Worm (Caenorhabditis elegans) whole organism, L3 larva: ENCODE measurements around the gene ugt-52.

Experiments used
- elt-3 ChIP-seq, 3 experiments: fragments of 150-350 bp in 1 of 3; sonication (generic microtip) in 2 of 3; optimal IDR thresholded peaks; 2 replicates in 2 of 3; 4 replicates in 1 of 3; lab custom pipeline; 2014 to 2017; ENCODE audit warnings: missing biosample characterization in 3 of 3, missing genetic modification characterization in 3 of 3
- nhr-67 ChIP-seq: fragments of 150-350 bp; optimal IDR thresholded peaks from 2 replicates; lab custom pipeline; 2014; ENCODE audit warnings: missing biosample characterization, missing genetic modification characterization

DNA sequence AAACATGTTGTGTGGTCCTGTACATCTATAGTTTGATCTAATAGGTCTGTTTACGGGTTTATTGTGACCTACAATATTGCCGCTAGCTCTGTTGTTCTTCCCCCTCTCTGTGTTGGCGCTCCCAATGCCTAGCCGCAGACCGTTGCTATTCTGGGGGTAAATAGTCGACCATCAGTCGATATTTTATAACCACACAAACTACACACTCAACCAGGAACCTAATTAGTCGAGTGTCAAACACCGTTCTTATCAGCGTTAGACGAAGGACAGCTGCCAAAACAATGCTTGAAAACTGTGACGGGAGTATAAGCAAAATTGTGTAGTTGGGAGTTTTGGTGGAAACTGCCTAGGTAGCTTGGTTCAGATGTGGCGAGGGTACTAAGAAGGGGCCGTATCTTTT, 3.8 kb downstream of the ugt-52 start:
- TF ChIP-seq nhr-67 (no peak), elt-3 (tag; optimal IDR thresholded peaks at IDR 0.05; lab: Kevin White, UChicago) (no peak)
